Worm (Caenorhabditis elegans): ENCODE results near the gene sbds-1.

ce11 chrIII:651587-651986, 13.4 kb upstream of the sbds-1 start:
- no peak for TF ChIP-seq dao-5 (tag; optimal IDR thresholded peaks at IDR 0.05)
- no peak for TF ChIP-seq him-1 (tag; optimal IDR thresholded peaks at IDR 0.05)
- TF ChIP-seq W03F9.2 (tag; optimal IDR thresholded peaks at IDR 0.05), result no peak
